Comparison of ENCODE assay signal across 2 fruit fly cellular contexts in genomic region chr2L:11200734-11201133, dm6.
TF ChIP-seq lines count a peak whose summit lies in the region.

No protein-coding gene starts in this region.

TF ChIP-seq in whole organism, prepupa, 60 proteins besides CTCF, POLR2A, EP300 and RAD21:
- TF ChIP-seq CG8119 (GFP tag; IDR thresholded peaks at IDR 0.05; lab: Robert Waterston, UW), result peak; percentile 52; the same call in 2 of the 3 replicates
- TF ChIP-seq CG15336 (GFP tag; IDR thresholded peaks at IDR 0.05; lab: Robert Waterston, UW), result 0 out of 2 replicates have a peak, but pooled peaks have one; percentile 32
- peak; percentile 66 for TF ChIP-seq Eip78C (GFP tag; lab: Kevin White, UChicago)
- 0 out of 3 replicates have a peak, but pooled peaks have one; percentile 36 for TF ChIP-seq CG6163 (GFP tag; IDR thresholded peaks at IDR 0.05; lab: Robert Waterston, UW)
- TF ChIP-seq CG32006 (GFP tag; optimal IDR thresholded peaks at IDR 0.05; lab: Kevin White, UChicago), result peak; percentile 65
- peak; percentile 36 for TF ChIP-seq acj6 (GFP tag; optimal IDR thresholded peaks at IDR 0.05; lab: Kevin White, UChicago)
- peak; percentile 48 for TF ChIP-seq Hr4 (GFP tag; optimal IDR thresholded peaks at IDR 0.05; lab: Kevin White, UChicago)
- TF ChIP-seq Blimp-1 (GFP tag; optimal IDR thresholded peaks at IDR 0.05; lab: Kevin White, UChicago), result no peak
- no peak for TF ChIP-seq CG8632 (GFP tag; optimal IDR thresholded peaks at IDR 0.05; lab: Kevin White, UChicago)
- peak; percentile 17 for TF ChIP-seq CG34406 (GFP tag; optimal IDR thresholded peaks at IDR 0.05; lab: Kevin White, UChicago)
- peak; percentile 19 for TF ChIP-seq achi (GFP tag; optimal IDR thresholded peaks at IDR 0.05; lab: Kevin White, UChicago)
- TF ChIP-seq net (GFP tag; optimal IDR thresholded peaks at IDR 0.05; lab: Kevin White, UChicago), result no peak
- peak; percentile 4 for TF ChIP-seq CG6276 (GFP tag; optimal IDR thresholded peaks at IDR 0.05; lab: Kevin White, UChicago)
- TF ChIP-seq Met (GFP tag; optimal IDR thresholded peaks at IDR 0.05; lab: Kevin White, UChicago), result peak; percentile 5
- peak; percentile 48 for TF ChIP-seq svp (GFP tag; lab: Kevin White, UChicago)
- TF ChIP-seq OdsH (GFP tag; optimal IDR thresholded peaks at IDR 0.05; lab: Kevin White, UChicago), result peak; percentile 29
- TF ChIP-seq CG10631 (GFP tag; optimal IDR thresholded peaks at IDR 0.05; lab: Kevin White, UChicago), result peak; percentile 24
- TF ChIP-seq Sox14 (GFP tag; optimal IDR thresholded peaks at IDR 0.05; lab: Kevin White, UChicago), result no peak
- peak; percentile 18 for TF ChIP-seq Ets96B (tag; optimal IDR thresholded peaks at IDR 0.05; lab: Kevin White, UChicago)
- no peak for TF ChIP-seq esn (GFP tag; optimal IDR thresholded peaks at IDR 0.05; lab: Kevin White, UChicago)
- no peak for TF ChIP-seq Sox15 (GFP tag; optimal IDR thresholded peaks at IDR 0.05; lab: Kevin White, UChicago)
- peak; percentile 6 for TF ChIP-seq spab (GFP tag; optimal IDR thresholded peaks at IDR 0.05; lab: Kevin White, UChicago)
TF ChIP-seq in whole organism, prepupa: peak in this region for 16.

TF ChIP-seq in whole organism, pupa, 21 proteins besides CTCF, POLR2A, EP300 and RAD21:
- TF ChIP-seq CG4496 (GFP tag; IDR thresholded peaks at IDR 0.05; lab: Robert Waterston, UW) (no peak), CG8159 (tag; optimal IDR thresholded peaks at IDR 0.05; lab: Kevin White, UChicago) (peak; percentile 42), CG9948 (tag; optimal IDR thresholded peaks at IDR 0.05; lab: Kevin White, UChicago) (peak; percentile 24), CG17806 (tag; optimal IDR thresholded peaks at IDR 0.05; lab: Kevin White, UChicago) (peak; percentile 32), CG15710 (tag; optimal IDR thresholded peaks at IDR 0.05; lab: Kevin White, UChicago) (peak; percentile 13), CG14655 (GFP tag; optimal IDR thresholded peaks at IDR 0.05; lab: Kevin White, UChicago) (peak; percentile 50), CG8301 (tag; optimal IDR thresholded peaks at IDR 0.05; lab: Kevin White, UChicago) (peak; percentile 15), CG32121 (GFP tag; IDR thresholded peaks at IDR 0.05; lab: Robert Waterston, UW) (no peak)
